Fruit fly (Drosophila melanogaster): ENCODE measurements around the gene pigs.
A peak's percentile ranks its signal among the peaks of the same experiment; 100 is the strongest.

Gene pigs

DNA sequence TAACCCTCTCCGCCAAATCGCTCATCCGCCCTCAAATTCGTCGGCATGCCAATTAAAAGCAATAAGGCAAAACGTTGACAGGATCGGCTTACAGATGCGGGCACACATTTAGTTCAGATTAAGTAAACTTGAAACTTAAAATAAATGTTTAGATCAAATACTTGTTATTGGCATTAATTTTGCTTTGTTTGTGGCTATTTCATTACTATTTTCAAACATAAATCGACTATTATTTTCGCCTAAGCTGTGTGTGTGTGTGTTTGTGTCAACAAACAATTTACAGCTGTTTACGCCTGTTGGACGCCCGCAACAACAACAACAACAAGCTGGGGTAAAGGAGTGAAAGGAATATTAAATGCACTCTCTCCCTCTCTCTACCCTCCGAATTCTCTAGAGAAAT is 1.3 kb downstream of the pigs start (continued):
- TF ChIP-seq CG1621 (tag; optimal IDR thresholded peaks at IDR 0.05), result peak; percentile 29
- peak; percentile 18 for TF ChIP-seq CG31627 (GFP tag; optimal IDR thresholded peaks at IDR 0.05)
- no peak for TF ChIP-seq CG8319 (GFP tag; optimal IDR thresholded peaks at IDR 0.05)
- no peak for TF ChIP-seq Ets21C (GFP tag; optimal IDR thresholded peaks at IDR 0.05)
- TF ChIP-seq spab (GFP tag; optimal IDR thresholded peaks at IDR 0.05), result no peak
- peak; percentile 11 for TF ChIP-seq Sox14 (GFP tag; optimal IDR thresholded peaks at IDR 0.05)
- TF ChIP-seq CG15336 (GFP tag; IDR thresholded peaks at IDR 0.05), result peak; percentile 26; the same call in 1 of the 2 replicates
- peak; percentile 54 for TF ChIP-seq CG10669 (GFP tag; optimal IDR thresholded peaks at IDR 0.05)

- TF ChIP-seq Eip78C (GFP tag) (peak; percentile 98), CG34406 (GFP tag; optimal IDR thresholded peaks at IDR 0.05) (peak; percentile 82), Hr38 (GFP tag; optimal IDR thresholded peaks at IDR 0.05) (no peak), CG11902 (GFP tag; optimal IDR thresholded peaks at IDR 0.05) (peak; percentile 78), cyc (GFP tag; optimal IDR thresholded peaks at IDR 0.05) (peak; percentile 80), CG6808 (GFP tag; optimal IDR thresholded peaks at IDR 0.05) (peak; percentile 90), CG4318 (GFP tag; optimal IDR thresholded peaks at IDR 0.05) (peak; percentile 87), CG6163 (GFP tag; IDR thresholded peaks at IDR 0.05) (peak; percentile 91), pdm3 (GFP tag; optimal IDR thresholded peaks at IDR 0.05) (peak; percentile 85), Eip93F (GFP tag; optimal IDR thresholded peaks at IDR 0.05) (peak; percentile 63), CG15336 (GFP tag; IDR thresholded peaks at IDR 0.05) (peak; percentile 89), OdsH (GFP tag; optimal IDR thresholded peaks at IDR 0.05) (peak; percentile 91), spab (GFP tag; optimal IDR thresholded peaks at IDR 0.05) (peak; percentile 91), CG6276 (GFP tag; optimal IDR thresholded peaks at IDR 0.05) (peak; percentile 88), CG11294 (GFP tag; IDR thresholded peaks at IDR 0.05) (peak; percentile 76), Sox15 (GFP tag; optimal IDR thresholded peaks at IDR 0.05) (peak; percentile 71), ss (GFP tag; optimal IDR thresholded peaks at IDR 0.05) (peak; percentile 92), CG6792 (GFP tag; optimal IDR thresholded peaks at IDR 0.05) (peak; percentile 85), CG3919 (GFP tag; optimal IDR thresholded peaks at IDR 0.05) (peak; percentile 87), dsx (GFP tag; optimal IDR thresholded peaks at IDR 0.05; ENCODE audit: poor library complexity, severe bottlenecking) (peak; percentile 89), CG31627 (GFP tag; optimal IDR thresholded peaks at IDR 0.05) (peak; percentile 69), CG8319 (GFP tag; optimal IDR thresholded peaks at IDR 0.05) (peak; percentile 82), acj6 (GFP tag; optimal IDR thresholded peaks at IDR 0.05) (peak; percentile 90), net (GFP tag; optimal IDR thresholded peaks at IDR 0.05) (peak; percentile 88), CG10669 (GFP tag; optimal IDR thresholded peaks at IDR 0.05) (peak; percentile 93), CG10631 (GFP tag; optimal IDR thresholded peaks at IDR 0.05) (peak; percentile 90), CG8119 (GFP tag; IDR thresholded peaks at IDR 0.05) (peak; percentile 85), lz (GFP tag; optimal IDR thresholded peaks at IDR 0.05) (peak; percentile 84), CG9139 (GFP tag; optimal IDR thresholded peaks at IDR 0.05) (peak; percentile 82), Blimp-1 (GFP tag; optimal IDR thresholded peaks at IDR 0.05) (peak; percentile 62), Ets21C (GFP tag; optimal IDR thresholded peaks at IDR 0.05) (peak; percentile 73), CG6854 (GFP tag; optimal IDR thresholded peaks at IDR 0.05) (peak; percentile 72), CG32006 (GFP tag; optimal IDR thresholded peaks at IDR 0.05) (peak; percentile 92), vri (GFP tag; optimal IDR thresholded peaks at IDR 0.05) (peak; percentile 74), achi (GFP tag; optimal IDR thresholded peaks at IDR 0.05) (peak; percentile 85), CG16779 (tag; optimal IDR thresholded peaks at IDR 0.05) (peak; percentile 83), Eip75B (GFP tag; optimal IDR thresholded peaks at IDR 0.05) (peak; percentile 87), fkh (GFP tag; optimal IDR thresholded peaks at IDR 0.05) (peak; percentile 56), Ets96B (tag; optimal IDR thresholded peaks at IDR 0.05) (peak; percentile 92), Sox14 (GFP tag; optimal IDR thresholded peaks at IDR 0.05) (peak; percentile 83), CG7368 (GFP tag; optimal IDR thresholded peaks at IDR 0.05) (peak; percentile 89), eg (GFP tag; IDR thresholded peaks at IDR 0.05) (peak; percentile 80), dac (GFP tag; optimal IDR thresholded peaks at IDR 0.05) (peak; percentile 84), CG11762 (GFP tag; optimal IDR thresholded peaks at IDR 0.05; ENCODE audit: insufficient read depth) (peak; percentile 78), Sox102F (GFP tag; optimal IDR thresholded peaks at IDR 0.05) (peak; percentile 82), fd59A (GFP tag; optimal IDR thresholded peaks at IDR 0.05) (peak; percentile 83)
Observed at dm6 chrX:6601641-6602276, 1.9 kb downstream of the pigs start.

Measured in whole organism, prepupa.